Fruit fly (Drosophila melanogaster): Measurements from ENCODE around the gene GCS1.

GCS1 gene

DNA sequence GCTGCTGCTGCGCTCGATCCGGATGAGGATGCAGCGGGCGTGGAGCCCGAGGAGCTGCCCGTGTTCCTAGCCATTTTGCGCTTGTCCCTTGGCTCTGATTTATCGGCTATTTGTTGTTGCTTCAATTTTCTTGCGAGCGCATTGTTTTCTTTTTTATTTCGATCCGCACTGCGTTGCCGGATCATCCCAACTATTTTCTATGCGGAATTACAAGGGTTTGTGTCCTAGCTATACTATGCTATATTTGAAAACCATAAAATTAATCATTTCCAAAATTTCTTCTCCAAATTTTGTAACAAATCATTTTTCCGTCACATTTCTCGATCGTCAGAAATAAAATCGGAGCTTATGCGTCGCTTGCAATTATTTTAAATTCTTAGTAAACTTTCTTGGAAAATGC, at the start of gene GCS1, which contains the start of gene CG11756:
TSS of gene GCS1 (minus strand) at position 193 of the 400 bp plus-strand sequence.
TSS of gene CG11756 (plus strand) at position 312 of the 400 bp plus-strand sequence.
- no peak for TF ChIP-seq Dll (optimal IDR thresholded peaks at IDR 0.05)
- no peak for TF ChIP-seq pan (optimal IDR thresholded peaks at IDR 0.05)
- TF ChIP-seq usp (GFP tag; optimal IDR thresholded peaks at IDR 0.05) = no peak
- TF ChIP-seq CG8478 (optimal IDR thresholded peaks at IDR 0.05) = no peak
- no peak for TF ChIP-seq EcR (GFP tag; optimal IDR thresholded peaks at IDR 0.05)
- no peak for TF ChIP-seq psq (optimal IDR thresholded peaks at IDR 0.05)

DNA sequence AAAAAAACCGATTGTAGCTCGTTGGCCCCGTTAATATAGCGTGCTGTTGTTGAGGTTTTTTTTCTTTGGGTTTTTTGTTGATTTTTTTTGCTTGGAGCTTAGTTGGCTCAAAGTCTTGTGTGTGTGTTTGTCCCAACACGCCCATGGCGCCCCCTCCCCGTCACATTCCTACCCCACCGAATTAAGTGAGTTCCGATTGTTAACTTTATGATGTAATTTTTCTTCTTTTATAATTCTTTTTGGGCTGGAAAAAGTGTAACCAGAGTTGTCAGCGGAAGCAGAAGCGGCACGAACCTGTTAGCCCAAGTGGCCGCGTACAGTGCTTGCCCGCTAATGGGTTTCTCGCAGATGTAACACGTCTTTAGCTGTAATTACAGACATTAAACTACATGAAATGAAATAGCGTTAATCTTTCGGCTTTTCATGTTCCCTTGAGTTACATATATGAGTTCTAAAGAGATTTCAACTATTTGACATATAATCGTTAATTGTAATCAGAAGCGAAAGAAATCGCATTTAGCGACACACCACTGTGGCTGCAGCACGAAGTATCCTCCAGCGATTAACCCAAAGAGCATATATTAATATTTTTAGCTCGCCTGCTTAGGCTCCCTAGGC, 45.3 kb upstream of the GCS1 start:
- no peak for TF ChIP-seq psq (optimal IDR thresholded peaks at IDR 0.05)

DNA sequence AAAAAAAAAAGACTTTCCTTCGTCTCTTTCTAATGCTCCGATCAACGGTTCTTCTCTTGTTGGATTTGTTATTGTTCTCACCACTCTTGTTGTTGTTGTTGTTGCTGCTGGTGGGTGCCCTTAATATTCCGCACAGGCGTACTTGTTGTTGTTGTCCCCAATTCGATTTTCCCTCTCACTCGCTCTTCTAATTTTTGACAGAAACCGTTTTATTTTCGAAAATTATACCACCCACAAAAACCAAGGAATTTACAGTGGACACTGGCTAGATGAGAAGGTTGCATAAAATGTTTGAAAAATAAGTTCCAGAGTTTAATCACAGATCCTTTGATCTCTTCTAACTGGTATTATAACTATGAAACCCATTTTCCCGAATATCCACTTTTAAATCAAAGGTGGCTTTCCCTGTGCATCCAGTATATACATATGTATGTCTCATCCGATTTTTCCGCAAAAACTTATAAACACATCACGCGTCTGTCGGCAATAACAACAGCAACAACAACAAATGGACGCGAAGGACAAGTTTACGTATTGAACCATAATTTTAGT, 43.6 kb upstream of the GCS1 start:
- TF ChIP-seq CG8478 (optimal IDR thresholded peaks at IDR 0.05) (no peak), Dll (optimal IDR thresholded peaks at IDR 0.05) (no peak), usp (GFP tag; optimal IDR thresholded peaks at IDR 0.05) (no peak), EcR (GFP tag; optimal IDR thresholded peaks at IDR 0.05) (no peak)

DNA sequence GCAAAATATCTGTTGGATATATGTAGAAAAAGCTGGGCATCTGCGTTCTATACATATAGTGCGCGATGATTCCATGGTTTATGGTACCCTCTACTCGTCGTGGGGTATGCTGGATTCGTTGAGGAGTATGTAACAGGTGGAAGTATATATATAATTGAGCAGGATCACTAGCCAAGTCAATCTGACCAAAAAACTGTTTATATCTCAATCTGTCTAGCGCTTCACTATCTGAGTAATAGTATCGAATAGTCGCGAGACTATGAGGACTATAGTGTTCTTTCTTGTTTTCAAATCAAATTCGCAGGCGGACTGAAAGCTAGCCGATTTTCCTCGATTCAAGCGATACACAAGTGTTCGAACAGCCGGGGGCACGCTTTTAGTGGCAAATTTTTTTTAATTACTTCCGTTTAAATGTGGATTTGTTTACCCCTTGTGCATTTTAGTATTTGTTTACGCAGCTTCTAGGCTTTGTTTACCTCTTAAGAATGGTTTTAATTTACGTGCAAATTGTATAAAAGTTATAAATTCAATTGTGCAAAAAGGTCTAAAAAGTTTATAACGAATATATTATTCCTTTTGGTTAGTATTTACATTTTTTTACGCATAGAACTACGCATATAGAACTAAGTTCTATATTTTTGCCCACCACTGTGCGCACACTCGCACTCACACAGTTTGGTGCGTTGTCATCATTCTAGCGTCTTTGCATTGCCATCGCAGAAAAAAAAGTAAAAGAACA, 43.0 kb upstream of the GCS1 start:
- TF ChIP-seq EcR (GFP tag; optimal IDR thresholded peaks at IDR 0.05) (no peak), psq (optimal IDR thresholded peaks at IDR 0.05) (no peak), usp (GFP tag; optimal IDR thresholded peaks at IDR 0.05) (no peak), CG8478 (optimal IDR thresholded peaks at IDR 0.05) (no peak), Dll (optimal IDR thresholded peaks at IDR 0.05) (no peak), pan (optimal IDR thresholded peaks at IDR 0.05) (no peak)

DNA sequence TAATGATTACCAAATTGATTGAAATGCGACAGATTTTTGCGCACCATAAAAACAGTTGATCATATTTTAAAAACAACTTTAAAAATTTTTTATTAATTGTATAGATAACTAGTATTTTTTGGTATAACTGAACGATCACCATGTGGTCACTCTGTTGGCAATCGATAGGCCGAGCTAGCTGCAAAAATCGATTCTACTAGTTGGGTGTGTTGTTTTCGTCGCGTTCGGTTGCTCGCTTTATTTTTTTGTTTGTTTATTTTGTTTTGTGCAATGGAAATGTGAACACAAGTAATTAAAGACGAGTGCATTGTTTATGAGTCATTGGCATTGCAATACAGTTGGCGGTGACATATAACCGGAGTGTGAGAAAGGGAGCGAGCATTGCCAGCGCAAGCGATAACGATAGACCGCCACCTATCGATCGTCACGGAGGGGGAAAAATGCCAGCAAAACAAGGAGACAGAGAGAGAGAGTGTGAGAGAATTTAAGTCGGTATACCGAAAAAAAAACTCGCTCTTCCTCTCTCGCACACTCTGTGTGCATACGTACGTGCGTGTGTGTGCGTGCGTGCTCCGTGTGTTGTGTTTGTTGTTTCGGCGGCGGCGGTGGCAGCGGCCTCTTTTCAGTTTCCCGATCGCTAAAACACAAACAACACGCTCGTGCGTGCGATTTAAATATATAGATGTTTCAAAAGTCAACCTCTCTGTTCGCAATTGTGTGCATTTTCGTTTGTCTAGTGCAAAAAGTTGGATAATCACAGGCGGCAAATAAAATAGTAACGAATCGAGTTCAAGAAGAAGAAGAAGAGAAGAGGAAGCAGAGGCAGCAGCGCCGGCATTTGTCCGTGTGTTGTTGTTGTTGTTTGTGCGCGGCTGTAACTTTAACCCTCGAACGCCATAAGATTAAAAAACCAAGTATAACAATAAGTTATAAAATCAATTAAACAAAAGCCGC, 42.0 kb upstream of the GCS1 start:
- TF ChIP-seq Dll (optimal IDR thresholded peaks at IDR 0.05) (peak; percentile 81), pan (optimal IDR thresholded peaks at IDR 0.05) (no peak)

DNA sequence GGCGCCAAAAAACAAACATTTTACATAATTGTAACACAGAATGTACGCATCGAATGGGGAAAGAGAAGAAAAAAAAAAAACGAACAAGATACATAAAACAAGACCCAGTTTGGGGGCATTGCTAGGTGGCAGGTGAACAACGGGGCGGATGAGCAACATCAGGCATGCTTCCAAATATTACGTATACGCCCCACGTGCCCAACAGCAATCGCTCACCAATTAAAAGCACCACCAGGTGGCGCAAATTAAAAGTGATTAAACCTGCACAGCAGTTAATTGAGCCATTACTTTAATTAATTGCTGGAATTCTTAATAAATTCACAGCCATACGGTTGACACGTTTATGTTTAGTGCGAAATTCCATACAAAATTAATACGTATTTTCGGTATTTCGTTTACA, 37.7 kb upstream of the GCS1 start:
- no peak for TF ChIP-seq Dll (optimal IDR thresholded peaks at IDR 0.05)
- TF ChIP-seq EcR (GFP tag; optimal IDR thresholded peaks at IDR 0.05) = no peak
- TF ChIP-seq psq (optimal IDR thresholded peaks at IDR 0.05) = no peak
- TF ChIP-seq CG8478 (optimal IDR thresholded peaks at IDR 0.05) = no peak
- no peak for TF ChIP-seq pan (optimal IDR thresholded peaks at IDR 0.05)
- TF ChIP-seq usp (GFP tag; optimal IDR thresholded peaks at IDR 0.05) = no peak

DNA sequence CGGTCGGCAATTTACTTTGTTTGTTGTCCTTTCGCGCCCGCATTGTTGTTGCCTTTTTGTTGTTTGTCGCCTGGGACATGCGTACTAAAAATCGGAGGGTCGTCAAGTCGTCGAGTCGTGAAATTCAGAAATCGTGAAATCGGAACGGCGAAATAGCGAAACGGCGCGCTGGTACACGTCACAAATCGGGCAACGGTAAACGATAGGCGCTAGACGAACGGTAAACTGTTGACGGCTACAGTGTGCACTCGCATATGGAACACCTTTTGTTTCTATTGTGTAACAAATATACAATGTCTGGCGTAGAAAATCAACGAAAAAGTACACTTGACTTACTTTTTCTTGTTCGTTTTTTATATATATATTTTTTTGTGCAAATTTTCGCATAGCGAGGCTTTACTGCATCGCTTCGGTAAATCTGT, 36.2 kb upstream of the GCS1 start:
- TF ChIP-seq usp (GFP tag; optimal IDR thresholded peaks at IDR 0.05) (no peak), psq (optimal IDR thresholded peaks at IDR 0.05) (no peak), pan (optimal IDR thresholded peaks at IDR 0.05) (no peak), CG8478 (optimal IDR thresholded peaks at IDR 0.05) (no peak), EcR (GFP tag; optimal IDR thresholded peaks at IDR 0.05) (no peak), Dll (optimal IDR thresholded peaks at IDR 0.05) (no peak)

DNA sequence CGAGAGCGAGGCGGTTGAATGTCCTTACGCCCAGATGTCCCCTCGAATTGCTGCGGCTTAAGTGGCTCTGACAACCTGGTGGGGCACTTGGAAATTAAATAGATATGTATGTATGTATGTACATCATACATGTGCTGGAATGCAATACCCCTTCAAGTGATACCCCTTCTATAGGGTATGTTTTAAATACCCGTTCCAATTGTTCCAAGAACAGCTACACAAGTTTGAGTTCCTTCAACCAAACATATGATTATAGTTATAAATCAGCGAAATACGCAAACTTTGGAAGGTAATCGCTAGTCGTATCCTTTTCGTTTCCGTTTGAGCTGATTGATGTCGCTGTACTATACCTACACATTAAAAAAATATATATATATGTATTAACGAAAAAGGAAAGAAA, 35.7 kb upstream of the GCS1 start:
- no peak for TF ChIP-seq pan (optimal IDR thresholded peaks at IDR 0.05)
- TF ChIP-seq Dll (optimal IDR thresholded peaks at IDR 0.05) = no peak
- no peak for TF ChIP-seq CG8478 (optimal IDR thresholded peaks at IDR 0.05)
- TF ChIP-seq EcR (GFP tag; optimal IDR thresholded peaks at IDR 0.05) = no peak

DNA sequence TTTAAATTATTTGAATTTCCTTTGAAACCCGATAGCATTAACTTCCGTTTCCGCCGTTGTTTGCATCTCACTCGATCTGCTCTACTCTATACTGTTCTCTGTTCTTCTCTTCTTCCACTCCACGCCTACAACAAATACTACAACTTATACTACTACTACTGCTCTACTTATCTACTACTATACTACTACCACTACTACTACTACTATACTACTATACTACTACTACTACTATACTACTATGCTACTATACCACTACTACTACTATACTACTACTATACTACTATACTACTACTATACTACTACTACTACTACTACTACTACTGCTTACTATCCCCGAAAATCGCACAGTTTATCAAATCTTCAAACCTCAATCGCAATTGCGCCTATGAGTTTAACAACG, 34.8 kb upstream of the GCS1 start:
- TF ChIP-seq pan (optimal IDR thresholded peaks at IDR 0.05) (no peak), usp (GFP tag; optimal IDR thresholded peaks at IDR 0.05) (no peak), psq (optimal IDR thresholded peaks at IDR 0.05) (no peak)

DNA sequence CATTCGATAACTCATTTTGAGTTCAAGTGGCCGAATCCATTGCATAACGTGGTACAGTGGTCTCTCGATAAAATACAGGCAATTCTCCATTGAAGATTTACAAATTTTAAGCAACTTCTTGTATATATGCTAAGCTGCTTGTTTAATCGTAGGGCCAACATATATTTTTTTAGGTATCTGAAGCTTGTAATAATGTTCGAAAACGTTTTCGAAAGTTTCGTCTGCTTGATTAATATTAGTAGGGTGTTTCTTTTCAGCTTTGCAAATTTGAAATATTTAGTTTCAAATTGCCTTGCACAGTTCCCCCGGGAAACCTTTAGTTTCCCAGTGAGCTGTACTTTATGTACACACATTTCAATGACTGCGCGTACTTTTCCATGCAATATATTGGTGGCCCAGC, 31.9 kb upstream of the GCS1 start:
- TF ChIP-seq usp (GFP tag; optimal IDR thresholded peaks at IDR 0.05) (no peak), pan (optimal IDR thresholded peaks at IDR 0.05) (no peak), EcR (GFP tag; optimal IDR thresholded peaks at IDR 0.05) (no peak), CG8478 (optimal IDR thresholded peaks at IDR 0.05) (no peak), Dll (optimal IDR thresholded peaks at IDR 0.05) (no peak), psq (optimal IDR thresholded peaks at IDR 0.05) (no peak)

DNA sequence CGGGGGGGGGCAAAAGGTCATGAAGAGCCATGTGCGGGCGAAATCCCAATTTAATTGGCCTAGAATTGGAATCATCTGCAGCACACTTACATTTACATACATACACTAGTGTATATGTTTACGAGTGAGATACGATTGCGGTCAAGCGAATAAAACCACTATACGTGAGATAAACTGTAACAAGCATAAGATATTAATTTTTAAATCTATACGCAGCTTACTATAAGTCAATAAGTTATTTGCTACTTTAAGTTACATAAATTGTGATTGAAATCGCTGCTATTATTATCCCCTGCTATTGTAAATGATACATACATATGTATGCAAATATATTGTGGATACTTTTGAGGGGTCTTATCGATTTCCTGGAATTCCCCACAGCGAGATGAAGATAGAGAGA, 31.3 kb upstream of the GCS1 start:
- no peak for TF ChIP-seq Dll (optimal IDR thresholded peaks at IDR 0.05)
- no peak for TF ChIP-seq CG8478 (optimal IDR thresholded peaks at IDR 0.05)
- no peak for TF ChIP-seq psq (optimal IDR thresholded peaks at IDR 0.05)
- TF ChIP-seq usp (GFP tag; optimal IDR thresholded peaks at IDR 0.05) = no peak
- TF ChIP-seq EcR (GFP tag; optimal IDR thresholded peaks at IDR 0.05) = no peak
- TF ChIP-seq pan (optimal IDR thresholded peaks at IDR 0.05) = no peak

DNA sequence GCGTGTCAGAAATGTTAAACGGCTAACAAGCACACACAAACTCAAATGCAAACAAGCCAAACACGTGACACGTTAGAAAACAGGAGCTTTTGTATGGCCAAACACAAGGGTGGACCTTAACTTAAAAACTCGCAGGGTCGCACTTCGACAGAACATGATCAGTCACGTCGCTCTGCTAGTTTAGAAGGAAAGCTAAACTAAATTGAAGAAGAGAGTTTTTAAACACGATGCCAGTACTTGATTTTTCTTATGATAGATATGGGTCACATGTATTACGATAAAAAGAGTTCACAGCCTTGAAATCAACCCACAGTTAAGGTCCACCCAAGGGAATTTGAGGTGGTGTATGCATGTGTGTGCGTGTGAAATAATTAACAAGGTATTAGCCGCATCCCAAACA, 30.6 kb upstream of the GCS1 start:
- TF ChIP-seq EcR (GFP tag; optimal IDR thresholded peaks at IDR 0.05) = no peak
- TF ChIP-seq psq (optimal IDR thresholded peaks at IDR 0.05) = no peak
- TF ChIP-seq pan (optimal IDR thresholded peaks at IDR 0.05) = no peak
- no peak for TF ChIP-seq Dll (optimal IDR thresholded peaks at IDR 0.05)
- no peak for TF ChIP-seq usp (GFP tag; optimal IDR thresholded peaks at IDR 0.05)
- no peak for TF ChIP-seq CG8478 (optimal IDR thresholded peaks at IDR 0.05)

Measured in whole organism.